Worm (Caenorhabditis elegans): ENCODE results near the gene ptd-2.
A peak's percentile ranks its signal among the peaks of the same experiment; 100 is the strongest.

ce11 chrV:9218214-9218613 lies 31.8 kb upstream of the ptd-2 start:
- TF ChIP-seq zag-1 (tag; optimal IDR thresholded peaks at IDR 0.05) (no peak), F49E8.2 (tag; optimal IDR thresholded peaks at IDR 0.05; ENCODE audit: borderline replicate concordance) (no peak), nhr-10 (tag; optimal IDR thresholded peaks at IDR 0.05) (no peak), ceh-28 (tag; optimal IDR thresholded peaks at IDR 0.05) (no peak), ceh-20 (GFP tag; IDR thresholded peaks at IDR 0.05) (peak; percentile 85), ZK337.2 (GFP tag; IDR thresholded peaks at IDR 0.05) (no peak), ceh-82 (tag; optimal IDR thresholded peaks at IDR 0.05) (no peak), ZK546.5 (tag; optimal IDR thresholded peaks at IDR 0.05) (no peak), lim-7 (GFP tag; IDR thresholded peaks at IDR 0.05) (no peak), vab-7 (GFP tag; IDR thresholded peaks at IDR 0.05) (no peak), fos-1 (tag; optimal IDR thresholded peaks at IDR 0.05) (no peak)

All from whole organism, L4 larva.